Worm (Caenorhabditis elegans): ENCODE results near the gene srh-284.
A peak's percentile ranks its signal among the peaks of the same experiment; 100 is the strongest.

srh-284 gene

DNA sequence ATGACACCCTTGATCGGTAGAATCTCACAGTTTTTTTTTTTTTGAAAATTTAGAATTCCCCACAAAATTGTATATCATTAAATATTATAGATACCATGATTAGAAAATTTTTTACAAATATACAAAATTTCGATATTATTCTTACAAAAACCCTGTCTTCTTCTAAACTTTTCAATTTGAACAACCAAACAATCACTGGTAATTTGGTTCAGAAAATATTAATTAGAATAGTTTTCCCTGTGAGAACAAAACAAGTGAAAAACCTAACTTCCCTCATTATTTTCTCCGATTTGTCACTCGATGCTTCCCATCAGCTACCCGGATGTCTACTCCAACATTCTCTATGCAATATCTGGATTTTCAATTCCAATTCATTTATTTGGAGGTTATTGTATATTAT lies 42.7 kb downstream of the srh-284 start, which contains the start of gene srh-296:
Gene srh-296, plus strand, starts transcription at position 301 of the 400 bp plus-strand sequence.
- TF ChIP-seq ztf-25 (GFP tag; IDR thresholded peaks at IDR 0.05) (no peak), madf-6 (GFP tag; IDR thresholded peaks at IDR 0.05) (no peak), ccch-3 (GFP tag; optimal IDR thresholded peaks at IDR 0.05) (no peak), mcd-1 (GFP tag; IDR thresholded peaks at IDR 0.05) (no peak), lag-1 (GFP tag; IDR thresholded peaks at IDR 0.05) (no peak), Y56A3A.18 (GFP tag; IDR thresholded peaks at IDR 0.05) (no peak), ztf-28 (GFP tag; IDR thresholded peaks at IDR 0.05) (no peak), F55B11.4 (tag; optimal IDR thresholded peaks at IDR 0.05; ENCODE audit: borderline replicate concordance, insufficient read depth) (no peak), let-526 (GFP tag; IDR thresholded peaks at IDR 0.05) (no peak), F49E8.2 (tag; optimal IDR thresholded peaks at IDR 0.05; ENCODE audit: insufficient read depth) (no peak), hsf-1 (GFP tag; IDR thresholded peaks at IDR 0.05) (no peak), fkh-3 (tag; optimal IDR thresholded peaks at IDR 0.05) (no peak)

DNA sequence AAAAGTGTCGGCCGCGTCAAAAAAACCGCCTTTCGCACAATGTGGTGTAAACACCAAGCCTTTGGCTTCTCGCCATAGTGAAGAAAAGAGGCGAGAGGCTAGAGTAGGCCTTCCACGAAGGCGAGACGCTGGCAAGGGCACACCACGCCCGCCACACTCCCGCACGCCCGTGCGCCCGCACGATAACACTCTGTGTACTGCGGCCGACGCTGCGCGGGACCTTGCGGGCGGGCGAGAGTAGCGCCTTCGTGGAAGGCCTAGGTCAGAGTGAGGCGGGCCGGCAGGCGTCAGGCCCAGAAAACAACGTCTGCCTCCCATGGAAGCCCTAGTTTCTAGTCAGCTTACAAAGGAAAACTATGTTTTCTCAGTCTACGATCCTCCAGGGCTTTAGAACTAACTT lies 44.8 kb downstream of the srh-284 start:
- TF ChIP-seq lin-26 (GFP tag; IDR thresholded peaks at IDR 0.05), result no peak
- no peak for TF ChIP-seq sptf-2 (GFP tag; optimal IDR thresholded peaks at IDR 0.05)
- TF ChIP-seq nhr-120 (GFP tag; IDR thresholded peaks at IDR 0.05), result 0 out of 2 replicates have a peak, but pooled peaks have one; percentile 27
- TF ChIP-seq hlh-26 (GFP tag; conservative IDR thresholded peaks at IDR 0.05), result no peak
- no peak for TF ChIP-seq sdz-38 (tag; optimal IDR thresholded peaks at IDR 0.05)
- no peak for TF ChIP-seq ceh-40 (GFP tag; IDR thresholded peaks at IDR 0.05)
- no peak for TF ChIP-seq ZK185.1 (tag; optimal IDR thresholded peaks at IDR 0.05; ENCODE audit: poor library complexity, severe bottlenecking)
- no peak for TF ChIP-seq zim-3 (tag; optimal IDR thresholded peaks at IDR 0.05)
- TF ChIP-seq rcor-1 (GFP tag; IDR thresholded peaks at IDR 0.05), result no peak
- TF ChIP-seq repo-1 (tag; optimal IDR thresholded peaks at IDR 0.05), result no peak
- no peak for TF ChIP-seq F10E7.11 (tag; optimal IDR thresholded peaks at IDR 0.05)
- TF ChIP-seq madf-10 (tag; optimal IDR thresholded peaks at IDR 0.05), result no peak
- no peak for TF ChIP-seq athp-1 (tag; optimal IDR thresholded peaks at IDR 0.05)
- no peak for TF ChIP-seq madf-6 (GFP tag; IDR thresholded peaks at IDR 0.05)
- no peak for TF ChIP-seq K12H6.12 (tag; optimal IDR thresholded peaks at IDR 0.05)
- no peak for TF ChIP-seq F49E8.2 (tag; optimal IDR thresholded peaks at IDR 0.05; ENCODE audit: insufficient read depth)
- TF ChIP-seq nfya-1 (tag; optimal IDR thresholded peaks at IDR 0.05; ENCODE audit: borderline replicate concordance, insufficient read depth), result no peak
- TF ChIP-seq ekl-4 (GFP tag; IDR thresholded peaks at IDR 0.05), result no peak
- no peak for TF ChIP-seq ceh-27 (GFP tag; optimal IDR thresholded peaks at IDR 0.05)
- no peak for TF ChIP-seq F37B4.10 (GFP tag; IDR thresholded peaks at IDR 0.05)
- TF ChIP-seq somi-1 (GFP tag; optimal IDR thresholded peaks at IDR 0.05), result no peak
- no peak for TF ChIP-seq lin-35 (GFP tag; optimal IDR thresholded peaks at IDR 0.05)
- no peak for TF ChIP-seq ceh-58 (GFP tag; IDR thresholded peaks at IDR 0.05)
- no peak for TF ChIP-seq mes-4 (tag; optimal IDR thresholded peaks at IDR 0.05)
- TF ChIP-seq attf-5 (GFP tag; optimal IDR thresholded peaks at IDR 0.05), result no peak
- TF ChIP-seq egl-44 (GFP tag; IDR thresholded peaks at IDR 0.05), result no peak
- no peak for TF ChIP-seq mel-28 (tag; optimal IDR thresholded peaks at IDR 0.05; ENCODE audit: borderline replicate concordance)
- no peak for TF ChIP-seq ceh-100 (GFP tag; IDR thresholded peaks at IDR 0.05)
- TF ChIP-seq unc-130 (GFP tag; optimal IDR thresholded peaks at IDR 0.05), result no peak
- no peak for TF ChIP-seq lag-1 (GFP tag; IDR thresholded peaks at IDR 0.05)
- TF ChIP-seq zfh-2 (GFP tag; conservative IDR thresholded peaks at IDR 0.05), result peak; percentile 94
- TF ChIP-seq bed-1 (GFP tag; IDR thresholded peaks at IDR 0.05), result no peak
- no peak for TF ChIP-seq lir-1 (GFP tag; conservative IDR thresholded peaks at IDR 0.05)
- 0 out of 2 replicates have a peak, but pooled peaks have one; percentile 11 for TF ChIP-seq dox-1 (GFP tag; IDR thresholded peaks at IDR 0.05)
- no peak for TF ChIP-seq snpc-1.1 (tag; optimal IDR thresholded peaks at IDR 0.05; ENCODE audit: insufficient read depth)
- TF ChIP-seq F39B2.1 (GFP tag; IDR thresholded peaks at IDR 0.05), result 0 out of 2 replicates have a peak, but pooled peaks have one; percentile 33
- no peak for TF ChIP-seq Y79H2A.3 (GFP tag; conservative IDR thresholded peaks at IDR 0.05)
- TF ChIP-seq atf-7 (tag; optimal IDR thresholded peaks at IDR 0.05), result no peak
